Worm (Caenorhabditis elegans) whole organism, mixed stage, embryonic: ENCODE data around the gene cpx-2.

Experiments used
- M03D4.4 ChIP-seq: sonication (generic microtip); optimal IDR thresholded peaks from 2 replicates; lab custom pipeline; 2017; ENCODE audit warnings: mild to moderate bottlenecking, missing genetic modification characterization, missing compliant biosample characterization
- bed-3 ChIP-seq: fragments of 200-800 bp; sonication (Bioruptor generic); optimal IDR thresholded peaks from 3 replicates; lab custom pipeline; 2018; ENCODE audit warnings: mild to moderate bottlenecking, missing genetic modification characterization, moderate library complexity, missing compliant biosample characterization
- blmp-1 ChIP-seq: fragments of 150-350 bp; optimal IDR thresholded peaks from 2 replicates; lab custom pipeline; 2014; ENCODE audit warnings: missing biosample characterization, missing genetic modification characterization
- ceh-43 ChIP-seq: fragments of 200-800 bp; sonication (Bioruptor generic); optimal IDR thresholded peaks from 2 replicates; lab custom pipeline; 2018; ENCODE audit warnings: mild to moderate bottlenecking, missing genetic modification characterization, moderate library complexity, missing compliant biosample characterization
- ceh-83 ChIP-seq: fragments of 200-800 bp; sonication (Bioruptor generic); optimal IDR thresholded peaks from 2 replicates; lab custom pipeline; 2018; ENCODE audit warnings: mild to moderate bottlenecking, missing genetic modification characterization, missing compliant biosample characterization
- ces-1 ChIP-seq: fragments of 150-350 bp; optimal IDR thresholded peaks from 2 replicates; lab custom pipeline; 2014; ENCODE audit warnings: missing biosample characterization, missing genetic modification reagents, missing genetic modification characterization
- cnd-1 ChIP-seq: fragments of 200-800 bp; sonication (Bioruptor generic); optimal IDR thresholded peaks from 2 replicates; lab custom pipeline; 2018; ENCODE audit warnings: mild to moderate bottlenecking, missing genetic modification characterization, missing compliant biosample characterization
- drap-1 ChIP-seq: fragments of 200-800 bp; sonication (Bioruptor generic); optimal IDR thresholded peaks from 3 replicates; lab custom pipeline; 2018; ENCODE audit warnings: mild to moderate bottlenecking, missing genetic modification characterization, missing compliant biosample characterization
- elt-1 ChIP-seq: sonication (generic microtip); optimal IDR thresholded peaks from 2 replicates; lab custom pipeline; 2017; ENCODE audit warnings: missing genetic modification characterization, mild to moderate bottlenecking, missing compliant biosample characterization, antibody characterized with exemption, moderate library complexity, borderline replicate concordance; ENCODE audit not compliant: insufficient read depth
- flh-1 ChIP-seq: fragments of 200-800 bp; sonication (Bioruptor generic); optimal IDR thresholded peaks from 2 replicates; lab custom pipeline; 2018; ENCODE audit warnings: mild to moderate bottlenecking, missing genetic modification characterization, moderate library complexity, missing compliant biosample characterization
- ham-2 ChIP-seq: fragments of 200-800 bp; sonication (Bioruptor generic); optimal IDR thresholded peaks from 2 replicates; lab custom pipeline; 2018; ENCODE audit warnings: mild to moderate bottlenecking, missing genetic modification characterization, missing compliant biosample characterization
- hlh-1 ChIP-seq: fragments of 150-350 bp; optimal IDR thresholded peaks from 2 replicates; lab custom pipeline; 2014; ENCODE audit warnings: missing biosample characterization, missing genetic modification reagents, missing genetic modification characterization
- lin-13 ChIP-seq: fragments of 150-350 bp; optimal IDR thresholded peaks from 2 replicates; lab custom pipeline; 2014; ENCODE audit warnings: missing biosample characterization, missing genetic modification characterization
- lsy-2 ChIP-seq: fragments of 150-350 bp; optimal IDR thresholded peaks from 2 replicates; lab custom pipeline; 2014; ENCODE audit warnings: missing biosample characterization, missing genetic modification characterization
- mab-5 ChIP-seq: fragments of 150-350 bp; optimal IDR thresholded peaks from 2 replicates; lab custom pipeline; 2014; ENCODE audit warnings: missing biosample characterization, missing genetic modification characterization
- mep-1 ChIP-seq: fragments of 150-350 bp; optimal IDR thresholded peaks from 2 replicates; lab custom pipeline; 2017; ENCODE audit warnings: missing biosample characterization, missing genetic modification reagents, missing genetic modification characterization, inconsistent platforms
- mls-2 ChIP-seq: sonication (generic microtip); optimal IDR thresholded peaks from 2 replicates; lab custom pipeline; 2016; ENCODE audit warnings: mild to moderate bottlenecking, missing genetic modification characterization, moderate library complexity, missing compliant biosample characterization
- nhr-12 ChIP-seq: fragments of 150-350 bp; optimal IDR thresholded peaks from 2 replicates; lab custom pipeline; 2014; ENCODE audit warnings: missing biosample characterization, missing genetic modification characterization
- nhr-2 ChIP-seq: fragments of 150-350 bp; optimal IDR thresholded peaks from 2 replicates; lab custom pipeline; 2014; ENCODE audit warnings: missing biosample characterization, missing genetic modification characterization
- nhr-237 ChIP-seq: fragments of 150-350 bp; optimal IDR thresholded peaks from 2 replicates; lab custom pipeline; 2014; ENCODE audit warnings: missing biosample characterization, missing genetic modification characterization
- nhr-28 ChIP-seq: fragments of 150-350 bp; optimal IDR thresholded peaks from 2 replicates; lab custom pipeline; 2014; ENCODE audit warnings: missing biosample characterization, missing genetic modification characterization
- nhr-76 ChIP-seq: sonication (generic microtip); optimal IDR thresholded peaks from 2 replicates; lab custom pipeline; 2017; ENCODE audit warnings: missing biosample characterization, missing genetic modification characterization
- pha-4 ChIP-seq: fragments of 150-350 bp; optimal IDR thresholded peaks from 2 replicates; lab custom pipeline; 2018; ENCODE audit warnings: missing biosample characterization, missing genetic modification reagents, missing genetic modification characterization
- snpc-4 ChIP-seq: fragments of 150-350 bp; optimal IDR thresholded peaks from 2 replicates; lab custom pipeline; 2014; ENCODE audit warnings: missing biosample characterization, missing genetic modification characterization
- sptf-1 ChIP-seq: sonication (generic microtip); optimal IDR thresholded peaks from 2 replicates; lab custom pipeline; 2017; ENCODE audit warnings: mild to moderate bottlenecking, missing genetic modification characterization, moderate library complexity, missing compliant biosample characterization
- tbx-8 ChIP-seq: fragments of 200-800 bp; sonication (Bioruptor generic); optimal IDR thresholded peaks from 2 replicates; lab custom pipeline; 2018; ENCODE audit warnings: mild to moderate bottlenecking, missing genetic modification characterization, moderate library complexity, missing compliant biosample characterization
- unc-120 ChIP-seq: sonication (generic microtip); optimal IDR thresholded peaks from 2 replicates; lab custom pipeline; 2017; ENCODE audit warnings: missing genetic modification characterization, missing compliant biosample characterization; ENCODE audit not compliant: poor library complexity, severe bottlenecking
- unc-39 ChIP-seq: fragments of 150-350 bp; optimal IDR thresholded peaks from 2 replicates; lab custom pipeline; 2014; ENCODE audit warnings: missing biosample characterization, missing genetic modification characterization
- unc-62 ChIP-seq: fragments of 150-350 bp; optimal IDR thresholded peaks from 2 replicates; lab custom pipeline; 2014; ENCODE audit warnings: missing biosample characterization, missing genetic modification reagents, missing genetic modification characterization
- zip-8 ChIP-seq: fragments of 150-350 bp; optimal IDR thresholded peaks from 2 replicates; lab custom pipeline; 2014; ENCODE audit warnings: missing biosample characterization, missing genetic modification characterization

Gene cpx-2

ce11 chrX:13071120-13071519 is at the start of gene cpx-2:
cpx-2 (minus strand) TSS chrX:13071220.
- TF ChIP-seq ceh-83 (GFP tag; lab: Kevin White, UChicago) (no peak), nhr-237 (tag; lab: Kevin White, UChicago) (no peak), nhr-28 (tag; lab: Kevin White, UChicago) (no peak), flh-1 (no peak)

ce11 chrX:13119900-13120299 is 48.9 kb upstream of the cpx-2 start:
- TF ChIP-seq unc-39 (no peak), elt-1 (tag; lab: Kevin White, UChicago) (peak; percentile 78)

ce11 chrX:13116380-13116779 is 45.4 kb upstream of the cpx-2 start:
- TF ChIP-seq tbx-8 (GFP tag; lab: Kevin White, UChicago): no peak
- no peak for TF ChIP-seq nhr-76 (tag; lab: Kevin White, UChicago)
- TF ChIP-seq nhr-2 (tag; lab: Kevin White, UChicago): no peak
- TF ChIP-seq unc-62: no peak
- TF ChIP-seq mls-2 (tag; lab: Kevin White, UChicago): no peak
- TF ChIP-seq snpc-4: no peak
- TF ChIP-seq ceh-43 (GFP tag; lab: Kevin White, UChicago): no peak
- TF ChIP-seq bed-3 (GFP tag; lab: Kevin White, UChicago): no peak
- TF ChIP-seq lin-13 (tag; lab: Kevin White, UChicago): no peak
- no peak for TF ChIP-seq cnd-1
- TF ChIP-seq elt-1 (tag; lab: Kevin White, UChicago): no peak
- TF ChIP-seq lsy-2 (tag; lab: Kevin White, UChicago): no peak
- no peak for TF ChIP-seq M03D4.4
- TF ChIP-seq ceh-83 (GFP tag; lab: Kevin White, UChicago): no peak
- TF ChIP-seq unc-39: no peak
- no peak for TF ChIP-seq mab-5 (tag; lab: Kevin White, UChicago)
- TF ChIP-seq zip-8 (tag; lab: Kevin White, UChicago): no peak

- TF ChIP-seq ham-2 (GFP tag; lab: Kevin White, UChicago) (no peak), hlh-1 (tag; lab: Kevin White, UChicago) (no peak), ceh-43 (GFP tag; lab: Kevin White, UChicago) (no peak), drap-1 (GFP tag; lab: Kevin White, UChicago) (no peak), blmp-1 (no peak), pha-4 (tag; lab: Kevin White, UChicago) (no peak), unc-39 (no peak), mab-5 (tag; lab: Kevin White, UChicago) (no peak), mls-2 (tag; lab: Kevin White, UChicago) (no peak), ces-1 (GFP tag; lab: Kevin White, UChicago) (no peak), tbx-8 (GFP tag; lab: Kevin White, UChicago) (no peak), lin-13 (tag; lab: Kevin White, UChicago) (no peak), nhr-28 (tag; lab: Kevin White, UChicago) (no peak), sptf-1 (no peak)
Measured at ce11 chrX:13115694-13116093, 44.7 kb upstream of the cpx-2 start.

ce11 chrX:13113457-13113856 is 42.4 kb upstream of the cpx-2 start, which contains the start of gene F17H10.2:
F17H10.2 (plus strand) TSS chrX:13113772.
- TF ChIP-seq ces-1 (GFP tag; lab: Kevin White, UChicago) (no peak), sptf-1 (no peak), unc-39 (no peak), unc-120 (tag; lab: Kevin White, UChicago) (no peak), nhr-76 (tag; lab: Kevin White, UChicago) (no peak), elt-1 (tag; lab: Kevin White, UChicago) (no peak), mls-2 (tag; lab: Kevin White, UChicago) (no peak), ham-2 (GFP tag; lab: Kevin White, UChicago) (no peak), lin-13 (tag; lab: Kevin White, UChicago) (no peak)

- TF ChIP-seq ceh-83 (GFP tag; lab: Kevin White, UChicago) (no peak), lin-13 (tag; lab: Kevin White, UChicago) (no peak), nhr-28 (tag; lab: Kevin White, UChicago) (no peak), nhr-2 (tag; lab: Kevin White, UChicago) (no peak), mep-1 (tag; lab: Kevin White, UChicago) (no peak), unc-62 (no peak), blmp-1 (no peak), drap-1 (GFP tag; lab: Kevin White, UChicago) (no peak), sptf-1 (no peak), M03D4.4 (no peak), nhr-12 (tag; lab: Kevin White, UChicago) (no peak), mls-2 (tag; lab: Kevin White, UChicago) (no peak), elt-1 (tag; lab: Kevin White, UChicago) (no peak), unc-39 (no peak)
Measured at ce11 chrX:13112664-13113063, 41.6 kb upstream of the cpx-2 start.
